Worm (Caenorhabditis elegans): Measurements from ENCODE around the gene bli-5.

bli-5 gene

DNA sequence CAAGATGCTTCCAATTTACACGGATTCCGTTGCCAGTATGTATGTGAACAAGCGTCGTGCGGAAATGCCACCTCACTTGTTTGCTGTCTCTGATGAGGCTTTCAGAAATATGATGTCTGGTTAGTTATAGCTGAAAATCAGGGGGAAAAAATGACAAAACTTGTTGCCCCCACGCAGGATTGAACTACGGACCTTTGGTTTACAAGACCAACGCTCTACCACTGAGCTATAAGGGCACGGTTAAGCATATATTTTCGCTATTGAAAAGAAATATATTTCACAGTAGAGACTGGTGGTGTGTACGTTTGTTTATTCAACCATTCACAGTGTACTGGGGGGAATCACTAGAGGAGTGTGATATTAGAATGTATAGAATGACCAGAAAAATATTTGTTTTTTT is 18.4 kb downstream of the bli-5 start (continued):
- TF ChIP-seq mes-4 (tag; optimal IDR thresholded peaks at IDR 0.05) (peak; percentile 61), Y79H2A.3 (GFP tag; conservative IDR thresholded peaks at IDR 0.05) (no peak), tbp1 (GFP tag; optimal IDR thresholded peaks at IDR 0.05) (peak; percentile 85), snpc-1.1 (tag; optimal IDR thresholded peaks at IDR 0.05; ENCODE audit: insufficient read depth) (no peak), F57C9.4 (tag; optimal IDR thresholded peaks at IDR 0.05) (no peak), B0336.3 (GFP tag; IDR thresholded peaks at IDR 0.05) (no peak), ztf-18 (tag; optimal IDR thresholded peaks at IDR 0.05) (peak; percentile 51), tlf-1 (GFP tag; optimal IDR thresholded peaks at IDR 0.05) (no peak), ceh-91 (GFP tag; IDR thresholded peaks at IDR 0.05) (no peak), B0261.1 (tag; optimal IDR thresholded peaks at IDR 0.05) (peak; percentile 65), cebp-1 (GFP tag; IDR thresholded peaks at IDR 0.05) (no peak), cebp-1 (tag; optimal IDR thresholded peaks at IDR 0.05) (no peak), snpc-3.4 (tag; optimal IDR thresholded peaks at IDR 0.05) (peak; percentile 47), atf-7 (tag; optimal IDR thresholded peaks at IDR 0.05) (no peak), madf-3 (GFP tag; IDR thresholded peaks at IDR 0.05) (no peak), F49E8.2 (tag; optimal IDR thresholded peaks at IDR 0.05; ENCODE audit: insufficient read depth) (peak; percentile 40), Y95B8A.8 (GFP tag; IDR thresholded peaks at IDR 0.05) (no peak), ZK185.1 (tag; optimal IDR thresholded peaks at IDR 0.05; ENCODE audit: poor library complexity, severe bottlenecking) (peak; percentile 62), nhr-27 (tag; optimal IDR thresholded peaks at IDR 0.05) (no peak), athp-1 (tag; optimal IDR thresholded peaks at IDR 0.05) (peak; percentile 57), unc-62 (GFP tag; optimal IDR thresholded peaks at IDR 0.05) (no peak), zim-3 (tag; optimal IDR thresholded peaks at IDR 0.05) (peak; percentile 78), attf-5 (GFP tag; optimal IDR thresholded peaks at IDR 0.05) (peak; percentile 40), snpc-1.3 (tag; optimal IDR thresholded peaks at IDR 0.05; ENCODE audit: insufficient read depth) (peak; percentile 55), rcor-1 (GFP tag; IDR thresholded peaks at IDR 0.05) (no peak), D2030.7 (GFP tag; IDR thresholded peaks at IDR 0.05) (peak; percentile 64), fkh-3 (tag; optimal IDR thresholded peaks at IDR 0.05) (peak; percentile 60), F52B5.7 (tag; optimal IDR thresholded peaks at IDR 0.05) (peak; percentile 10), Y53F4B.3 (GFP tag; IDR thresholded peaks at IDR 0.05) (no peak), dox-1 (GFP tag; IDR thresholded peaks at IDR 0.05) (peak; percentile 64), ama-1 (optimal IDR thresholded peaks at IDR 0.05) (no peak), ama-1 (GFP tag; optimal IDR thresholded peaks at IDR 0.05) (no peak), nhr-90 (tag; optimal IDR thresholded peaks at IDR 0.05) (peak; percentile 57), T07F8.4 (tag; optimal IDR thresholded peaks at IDR 0.05) (no peak), attf-3 (GFP tag; conservative IDR thresholded peaks at IDR 0.05) (no peak), ztf-28 (GFP tag; IDR thresholded peaks at IDR 0.05) (no peak), ekl-4 (GFP tag; IDR thresholded peaks at IDR 0.05) (no peak), madf-6 (GFP tag; IDR thresholded peaks at IDR 0.05) (peak; percentile 52), rpc-1 (optimal IDR thresholded peaks at IDR 0.05) (peak; percentile 72), rpc-1 (tag; optimal IDR thresholded peaks at IDR 0.05) (peak; percentile 89), die-1 (tag; optimal IDR thresholded peaks at IDR 0.05) (peak; percentile 75), him-1 (tag; optimal IDR thresholded peaks at IDR 0.05) (peak; percentile 80), nhr-80 (tag; optimal IDR thresholded peaks at IDR 0.05) (peak; percentile 17), bed-2 (GFP tag; IDR thresholded peaks at IDR 0.05) (no peak), F33H1.4 (GFP tag; IDR thresholded peaks at IDR 0.05) (no peak), madf-8 (GFP tag; conservative IDR thresholded peaks at IDR 0.05) (no peak), somi-1 (GFP tag; optimal IDR thresholded peaks at IDR 0.05) (no peak), Y56A3A.18 (GFP tag; IDR thresholded peaks at IDR 0.05) (no peak), lsy-27 (tag; optimal IDR thresholded peaks at IDR 0.05; ENCODE audit: borderline replicate concordance, insufficient read depth) (no peak), Y67H2A.10 (GFP tag; conservative IDR thresholded peaks at IDR 0.05) (no peak)

Data from whole organism, young adult.